Worm (Caenorhabditis elegans) whole organism, young adult: Measurements from ENCODE around the gene T24C4.3.

Experiments
- F33H1.4 ChIP-seq: fragments of 200-800 bp; sonication (Bioruptor generic); IDR thresholded peaks from 2 replicates; pipeline ENCODE4 v1.3.6; 2022; ENCODE audit warnings: missing genetic modification reagents, missing genetic modification characterization, missing compliant biosample characterization
- chd-7 ChIP-seq: sonication (generic microtip); optimal IDR thresholded peaks from 2 replicates; lab custom pipeline; 2016; ENCODE audit warnings: mild to moderate bottlenecking, missing genetic modification characterization, moderate library complexity, missing compliant biosample characterization

ce11 chrIII:895525-895924 is 23.3 kb upstream of the T24C4.3 start, which contains the start of the genes ztf-18 and F23H11.2:
- TF ChIP-seq F33H1.4 (GFP tag; lab: Robert Waterston, UW) (no peak), chd-7 (tag; lab: Kevin White, UChicago) (no peak)
